Fruit fly (Drosophila melanogaster) whole organism, embryonic: ENCODE data around the gene CG14100.

Source experiments
- ATbp ChIP-seq: fragments of 200-800 bp; sonication (Bioruptor generic); optimal IDR thresholded peaks from 2 replicates; lab custom pipeline; 2017; ENCODE audit warnings: missing biosample characterization, mild to moderate bottlenecking, missing genetic modification characterization, missing genetic modification reagents
- B-H1 ChIP-seq: fragments of 200-800 bp; sonication (Bioruptor generic); IDR thresholded peaks from 3 replicates; pipeline ENCODE4 v1.3.6; 2022; ENCODE audit warnings: missing biosample characterization, missing genetic modification characterization
- Bgb ChIP-seq: fragments of 200-800 bp; sonication (Bioruptor generic); IDR thresholded peaks from 2 replicates; pipeline ENCODE4 v1.3.6; 2022; ENCODE audit warnings: missing biosample characterization, missing genetic modification characterization; ENCODE audit not compliant: partially characterized antibody
- C15 ChIP-seq: fragments of 200-800 bp; sonication (Bioruptor generic); IDR thresholded peaks from 3 replicates; pipeline ENCODE4 v1.3.6; 2022; ENCODE audit warnings: missing biosample characterization, missing genetic modification characterization
- CG11723 ChIP-seq: fragments of 200-800 bp; sonication (Bioruptor generic); optimal IDR thresholded peaks from 2 replicates; lab custom pipeline; 2017; ENCODE audit warnings: missing biosample characterization, mild to moderate bottlenecking, missing genetic modification characterization
- CG1233 ChIP-seq: fragments of 200-800 bp; sonication (Bioruptor generic); optimal IDR thresholded peaks from 4 replicates; lab custom pipeline; 2018; ENCODE audit warnings: missing biosample characterization, mild to moderate bottlenecking, missing genetic modification characterization
- CG14710 ChIP-seq: fragments of 200-800 bp; sonication (Bioruptor generic); optimal IDR thresholded peaks from 3 replicates; lab custom pipeline; 2019; ENCODE audit warnings: missing biosample characterization, mild to moderate bottlenecking, missing genetic modification characterization, moderate library complexity
- CG15479 ChIP-seq: fragments of 200-800 bp; sonication (Bioruptor generic); optimal IDR thresholded peaks from 3 replicates; lab custom pipeline; 2019; ENCODE audit warnings: missing biosample characterization, mild to moderate bottlenecking, missing genetic modification characterization, moderate library complexity
- CG17612 ChIP-seq: fragments of 200-800 bp; sonication (Bioruptor generic); IDR thresholded peaks from 2 replicates; pipeline ENCODE4 v1.3.6; 2022; ENCODE audit warnings: missing biosample characterization, missing genetic modification characterization
- CG18619 ChIP-seq: fragments of 200-800 bp; sonication (Bioruptor generic); optimal IDR thresholded peaks from 3 replicates; lab custom pipeline; 2017; ENCODE audit warnings: missing biosample characterization, mild to moderate bottlenecking, missing genetic modification characterization
- CG30403 ChIP-seq: fragments of 200-800 bp; sonication (Bioruptor generic); optimal IDR thresholded peaks from 3 replicates; lab custom pipeline; 2016; ENCODE audit warnings: missing biosample characterization, missing genetic modification characterization
- CG31388 ChIP-seq: fragments of 200-800 bp; sonication (Bioruptor generic); optimal IDR thresholded peaks from 2 replicates; lab custom pipeline; 2016; ENCODE audit warnings: missing biosample characterization, missing genetic modification characterization
- CG3281 ChIP-seq: fragments of 200-800 bp; sonication (Bioruptor generic); optimal IDR thresholded peaks from 3 replicates; lab custom pipeline; 2017; ENCODE audit warnings: missing biosample characterization, mild to moderate bottlenecking, missing genetic modification characterization
- CG3407 ChIP-seq: fragments of 200-800 bp; sonication (Bioruptor generic); optimal IDR thresholded peaks from 2 replicates; lab custom pipeline; 2018; ENCODE audit warnings: missing biosample characterization, mild to moderate bottlenecking, missing genetic modification characterization
- CG5953 ChIP-seq: fragments of 200-800 bp; sonication (Bioruptor generic); IDR thresholded peaks from 2 replicates; pipeline ENCODE4 v1.3.6; 2022; ENCODE audit warnings: missing biosample characterization, missing genetic modification characterization
- CG6689 ChIP-seq: fragments of 200-800 bp; sonication (Bioruptor generic); IDR thresholded peaks from 2 replicates; pipeline ENCODE4 v1.3.6; 2022; ENCODE audit warnings: missing biosample characterization, missing genetic modification characterization
- CG7745 ChIP-seq: fragments of 200-800 bp; sonication (Bioruptor generic); optimal IDR thresholded peaks from 2 replicates; lab custom pipeline; 2018; ENCODE audit warnings: missing biosample characterization, mild to moderate bottlenecking, missing genetic modification characterization, moderate library complexity
- CG7987 ChIP-seq: fragments of 200-800 bp; sonication (Bioruptor generic); optimal IDR thresholded peaks from 2 replicates; lab custom pipeline; 2018; ENCODE audit warnings: missing biosample characterization, mild to moderate bottlenecking, missing genetic modification characterization, moderate library complexity
- CG8359 ChIP-seq: fragments of 200-800 bp; sonication (Bioruptor generic); optimal IDR thresholded peaks from 2 replicates; lab custom pipeline; 2017; ENCODE audit warnings: missing biosample characterization, mild to moderate bottlenecking, missing genetic modification characterization, borderline replicate concordance
- CG8388 ChIP-seq: fragments of 200-800 bp; sonication (Bioruptor generic); optimal IDR thresholded peaks from 2 replicates; lab custom pipeline; 2019; ENCODE audit warnings: missing biosample characterization, mild to moderate bottlenecking, missing genetic modification characterization, moderate library complexity
- CG9817 ChIP-seq: fragments of 200-800 bp; sonication (Bioruptor generic); optimal IDR thresholded peaks from 2 replicates; lab custom pipeline; 2018; ENCODE audit warnings: missing biosample characterization, mild to moderate bottlenecking, missing genetic modification characterization, moderate library complexity
- E2f1 ChIP-seq: fragments of 200-800 bp; sonication (Bioruptor generic); IDR thresholded peaks from 2 replicates; pipeline ENCODE4 v1.3.6; 2022; ENCODE audit warnings: missing biosample characterization, missing genetic modification characterization
- Hmx ChIP-seq: fragments of 200-800 bp; sonication (Bioruptor generic); optimal IDR thresholded peaks from 2 replicates; lab custom pipeline; 2016; ENCODE audit warnings: missing biosample characterization, missing genetic modification characterization
- Lpt ChIP-seq: fragments of >200 bp; optimal IDR thresholded peaks from 2 replicates; lab custom pipeline; 2018; ENCODE audit warnings: missing biosample characterization, missing genetic modification characterization
- NK7.1 ChIP-seq: fragments of 200-800 bp; sonication (Bioruptor generic); optimal IDR thresholded peaks from 3 replicates; lab custom pipeline; 2016; ENCODE audit warnings: missing biosample characterization, missing genetic modification characterization
- Nf-YA ChIP-seq: fragments of 200-800 bp; sonication (Bioruptor generic); IDR thresholded peaks from 2 replicates; pipeline ENCODE4 v1.3.6; 2022; ENCODE audit warnings: missing biosample characterization, missing genetic modification characterization
- Oli ChIP-seq: fragments of 200-800 bp; sonication (Bioruptor generic); optimal IDR thresholded peaks from 2 replicates; lab custom pipeline; 2018; ENCODE audit warnings: missing biosample characterization, mild to moderate bottlenecking, missing genetic modification characterization, moderate library complexity
- PHDP ChIP-seq: fragments of 200-800 bp; sonication (Bioruptor generic); optimal IDR thresholded peaks from 3 replicates; lab custom pipeline; 2018; ENCODE audit warnings: missing biosample characterization, mild to moderate bottlenecking, missing genetic modification characterization, moderate library complexity
- Stat92E ChIP-seq, 3 experiments: fragments of >200 bp in 2 of 3; fragments of 200-800 bp in 1 of 3; sonication (Bioruptor generic) in 1 of 3; optimal IDR thresholded peaks; 2 replicates each; lab custom pipeline; 2017 to 2019; ENCODE audit warnings: missing biosample characterization in 3 of 3, missing genetic modification characterization in 3 of 3, mild to moderate bottlenecking in 1 of 3, moderate library complexity in 1 of 3
- ab ChIP-seq: fragments of 200-800 bp; sonication (Bioruptor generic); optimal IDR thresholded peaks from 2 replicates; lab custom pipeline; 2016; ENCODE audit warnings: missing biosample characterization, missing genetic modification characterization
- ac ChIP-seq: fragments of 200-800 bp; sonication (Bioruptor generic); optimal IDR thresholded peaks from 3 replicates; lab custom pipeline; 2017; ENCODE audit warnings: missing biosample characterization, mild to moderate bottlenecking, missing genetic modification characterization
- bab2 ChIP-seq: fragments of 200-800 bp; sonication (Bioruptor generic); optimal IDR thresholded peaks from 2 replicates; lab custom pipeline; 2016; ENCODE audit warnings: missing biosample characterization, missing genetic modification characterization
- cas ChIP-seq: fragments of 200-800 bp; sonication (Bioruptor generic); IDR thresholded peaks from 2 replicates; pipeline ENCODE4 v1.3.6; 2022; ENCODE audit warnings: missing biosample characterization, missing genetic modification characterization
- croc ChIP-seq: fragments of 200-800 bp; sonication (Bioruptor generic); conservative IDR thresholded peaks from 3 replicates; pipeline ENCODE4 v1.3.6; 2022; ENCODE audit warnings: missing biosample characterization, missing genetic modification characterization
- danr ChIP-seq: fragments of 200-800 bp; sonication (Bioruptor generic); IDR thresholded peaks from 2 replicates; pipeline ENCODE4 v1.3.6; 2022; ENCODE audit warnings: missing biosample characterization, missing genetic modification characterization
- dmrt11E ChIP-seq: fragments of 200-800 bp; sonication (Bioruptor generic); optimal IDR thresholded peaks from 3 replicates; lab custom pipeline; 2018; ENCODE audit warnings: missing biosample characterization, mild to moderate bottlenecking, missing genetic modification characterization, moderate library complexity
- gcm ChIP-seq: fragments of 200-800 bp; sonication (Bioruptor generic); optimal IDR thresholded peaks from 2 replicates; lab custom pipeline; 2019; ENCODE audit warnings: missing biosample characterization, mild to moderate bottlenecking, missing genetic modification characterization, moderate library complexity
- jing ChIP-seq: fragments of 200-800 bp; sonication (Bioruptor generic); optimal IDR thresholded peaks from 2 replicates; lab custom pipeline; 2018; ENCODE audit warnings: missing biosample characterization, mild to moderate bottlenecking, missing genetic modification characterization
- ken ChIP-seq: fragments of 200-800 bp; sonication (Bioruptor generic); IDR thresholded peaks from 3 replicates; pipeline ENCODE4 v1.3.6; 2022; ENCODE audit warnings: missing biosample characterization, missing genetic modification characterization
- kni ChIP-seq: fragments of 200-800 bp; sonication (Bioruptor generic); optimal IDR thresholded peaks from 3 replicates; lab custom pipeline; 2017; ENCODE audit warnings: mild to moderate bottlenecking, missing biosample characterization, missing genetic modification reagents, missing genetic modification characterization
- knrl ChIP-seq: fragments of 200-800 bp; sonication (Bioruptor generic); IDR thresholded peaks from 3 replicates; pipeline ENCODE4 v1.3.6; 2022; ENCODE audit warnings: missing biosample characterization, missing genetic modification characterization; ENCODE audit not compliant: partially characterized antibody
- lab ChIP-seq: fragments of 200-800 bp; sonication (Bioruptor generic); optimal IDR thresholded peaks from 3 replicates; lab custom pipeline; 2017; ENCODE audit warnings: missing biosample characterization, missing genetic modification characterization, mild to moderate bottlenecking, moderate library complexity, missing genetic modification reagents
- lbe ChIP-seq: fragments of 200-800 bp; sonication (Bioruptor generic); optimal IDR thresholded peaks from 2 replicates; lab custom pipeline; 2016; ENCODE audit warnings: missing biosample characterization, mild to moderate bottlenecking, missing genetic modification characterization
- nerfin-2 ChIP-seq: fragments of 200-800 bp; sonication (Bioruptor generic); IDR thresholded peaks from 2 replicates; pipeline ENCODE4 v1.3.6; 2022; ENCODE audit warnings: missing biosample characterization, missing genetic modification characterization; ENCODE audit not compliant: partially characterized antibody
- oc ChIP-seq: fragments of 200-800 bp; sonication (Bioruptor generic); optimal IDR thresholded peaks from 2 replicates; lab custom pipeline; 2018; ENCODE audit warnings: missing biosample characterization, mild to moderate bottlenecking, missing genetic modification characterization, moderate library complexity
- seq ChIP-seq: fragments of 200-800 bp; sonication (Bioruptor generic); IDR thresholded peaks from 2 replicates; pipeline ENCODE4 v1.3.6; 2022; ENCODE audit warnings: missing biosample characterization, missing genetic modification characterization
- sqz ChIP-seq: fragments of 200-800 bp; sonication (Bioruptor generic); optimal IDR thresholded peaks from 3 replicates; lab custom pipeline; 2018; ENCODE audit warnings: missing biosample characterization, mild to moderate bottlenecking, missing genetic modification characterization
- unc-4 ChIP-seq: fragments of 200-800 bp; sonication (Bioruptor generic); IDR thresholded peaks from 2 replicates; pipeline ENCODE4 v1.3.6; 2022; ENCODE audit warnings: missing biosample characterization, missing genetic modification characterization; ENCODE audit not compliant: partially characterized antibody
- vvl ChIP-seq: fragments of 200-800 bp; sonication (Bioruptor generic); IDR thresholded peaks from 2 replicates; pipeline ENCODE4 v1.3.6; 2022; ENCODE audit warnings: missing biosample characterization, missing genetic modification characterization

The CG14100 gene

DNA sequence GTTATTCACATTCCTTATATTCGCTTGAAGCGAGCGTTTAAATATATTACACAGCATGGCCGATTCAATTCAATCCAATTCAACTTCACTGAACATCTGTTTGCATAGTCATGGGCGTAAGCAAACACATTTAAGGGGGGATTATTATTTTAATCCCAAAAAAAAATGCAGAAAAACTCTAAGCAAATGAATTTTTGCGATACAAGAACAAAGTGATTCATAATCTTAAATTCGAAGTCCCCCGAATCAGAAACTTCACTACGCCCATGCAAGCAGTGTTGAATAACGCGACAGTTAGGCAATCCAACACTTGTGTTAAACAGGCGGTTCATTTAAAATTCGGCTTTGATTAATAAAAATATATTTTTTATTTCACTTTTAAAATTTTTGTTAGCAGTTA is at the start of gene CG14100 (continued):
- TF ChIP-seq CG7745 (tag; lab: Kevin White, UChicago) (peak; percentile 99), sqz (GFP tag; lab: Kevin White, UChicago) (peak; percentile 100), CG8359 (GFP tag; lab: Kevin White, UChicago) (peak; percentile 98), CG31388 (GFP tag; lab: Kevin White, UChicago) (peak; percentile 100), jing (peak; percentile 100), nerfin-2 (peak; percentile 54; the same call in 1 of the 2 replicates), CG9817 (tag; lab: Kevin White, UChicago) (peak; percentile 100), cas (peak; percentile 100), Lpt (GFP tag; lab: Kevin White, UChicago) (no peak), lbe (GFP tag; lab: Kevin White, UChicago) (peak; percentile 99), unc-4 (GFP tag; lab: Robert Waterston, UW) (0 out of 2 replicates have a peak, but pooled peaks have one; percentile 16), NK7.1 (peak; percentile 100), seq (GFP tag; lab: Robert Waterston, UW) (peak; percentile 100), ATbp (GFP tag; lab: Kevin White, UChicago) (peak; percentile 100), CG15479 (GFP tag; lab: Kevin White, UChicago) (peak; percentile 94), CG3407 (GFP tag; lab: Kevin White, UChicago) (peak; percentile 99), CG11723 (GFP tag; lab: Kevin White, UChicago) (peak; percentile 100), kni (GFP tag; lab: Kevin White, UChicago) (peak; percentile 100), lab (GFP tag; lab: Kevin White, UChicago) (peak; percentile 100), CG8388 (GFP tag; lab: Kevin White, UChicago) (peak; percentile 100), Hmx (GFP tag; lab: Kevin White, UChicago) (peak; percentile 99), croc (peak; percentile 100), Nf-YA (GFP tag; lab: Robert Waterston, UW) (peak; percentile 100), gcm (GFP tag; lab: Kevin White, UChicago) (peak; percentile 100), Bgb (no peak), CG14710 (tag; lab: Kevin White, UChicago) (peak; percentile 99), vvl (GFP tag; lab: Robert Waterston, UW) (peak; percentile 100), CG18619 (GFP tag; lab: Kevin White, UChicago) (peak; percentile 100), danr (peak; percentile 100), C15 (peak; percentile 100), knrl (GFP tag; lab: Robert Waterston, UW) (peak; percentile 52; the same call in 1 of the 3 replicates), E2f1 (peak; percentile 100), CG5953 (GFP tag; lab: Robert Waterston, UW) (peak; percentile 100), bab2 (peak; percentile 100), CG6689 (GFP tag; lab: Robert Waterston, UW) (peak; percentile 100), B-H1 (GFP tag; lab: Robert Waterston, UW) (peak; percentile 100), oc (tag; lab: Kevin White, UChicago) (peak; percentile 100), CG3281 (GFP tag; lab: Kevin White, UChicago) (peak; percentile 100), CG17612 (GFP tag; lab: Robert Waterston, UW) (peak; percentile 100), dmrt11E (peak; percentile 100), CG7987 (GFP tag; lab: Kevin White, UChicago) (peak; percentile 100), PHDP (tag; lab: Kevin White, UChicago) (peak; percentile 100), CG30403 (peak; percentile 100), ac (GFP tag; lab: Kevin White, UChicago) (peak; percentile 100), ab (GFP tag; lab: Kevin White, UChicago) (peak; percentile 100), Oli (tag; lab: Kevin White, UChicago) (peak; percentile 100), CG1233 (GFP tag; lab: Kevin White, UChicago) (peak; percentile 100), ken (GFP tag; lab: Robert Waterston, UW) (peak; percentile 100), Stat92E (GFP tag; optimal IDR thresholded peaks at IDR 0.05; lab: Kevin White, UChicago) (peak in 1 of 3 experiments; percentile 100)
